Fruit fly (Drosophila melanogaster): Measurements from ENCODE around the gene crn.
A peak's percentile ranks its signal among the peaks of the same experiment; 100 is the strongest.

The crn gene

dm6 chrX:2274704-2275199 lies 25.0 kb upstream of the crn start, which contains the start of gene Grp170 (continued):
- TF ChIP-seq lab (GFP tag; optimal IDR thresholded peaks at IDR 0.05) (peak; percentile 12), chinmo (GFP tag; IDR thresholded peaks at IDR 0.05; ENCODE audit: partially characterized antibody) (peak; percentile 90; the same call in 3 of the 4 replicates), crol (GFP tag; IDR thresholded peaks at IDR 0.05) (peak; percentile 94), nerfin-1 (tag; optimal IDR thresholded peaks at IDR 0.05) (no peak), Hand (GFP tag; optimal IDR thresholded peaks at IDR 0.05) (no peak), MBD-R2 (GFP tag; IDR thresholded peaks at IDR 0.05) (peak; percentile 56; the same call in 1 of the 2 replicates), CG8944 (GFP tag; optimal IDR thresholded peaks at IDR 0.05) (no peak), CG13624 (GFP tag; optimal IDR thresholded peaks at IDR 0.05) (peak; percentile 6), kah (GFP tag; optimal IDR thresholded peaks at IDR 0.05) (no peak), Dek (tag; optimal IDR thresholded peaks at IDR 0.05) (no peak), Med (GFP tag) (peak; percentile 90), CG9215 (GFP tag; IDR thresholded peaks at IDR 0.05) (no peak), CG30020 (tag; optimal IDR thresholded peaks at IDR 0.05) (no peak), CG16815 (GFP tag; optimal IDR thresholded peaks at IDR 0.05) (no peak), klu (GFP tag; IDR thresholded peaks at IDR 0.05) (no peak), Camta (GFP tag; optimal IDR thresholded peaks at IDR 0.05) (no peak), lola (GFP tag; optimal IDR thresholded peaks at IDR 0.05) (no peak), Hmr (GFP tag; optimal IDR thresholded peaks at IDR 0.05) (peak; percentile 31), Myb (GFP tag; optimal IDR thresholded peaks at IDR 0.05) (peak; percentile 48), CG3995 (GFP tag; optimal IDR thresholded peaks at IDR 0.05) (no peak), seq (GFP tag; IDR thresholded peaks at IDR 0.05) (no peak), ems (GFP tag; optimal IDR thresholded peaks at IDR 0.05) (peak; percentile 2), grn (GFP tag; optimal IDR thresholded peaks at IDR 0.05) (peak; percentile 22), Jarid2 (GFP tag; optimal IDR thresholded peaks at IDR 0.05) (no peak), Dll (GFP tag; IDR thresholded peaks at IDR 0.05; ENCODE audit: partially characterized antibody) (peak; percentile 86), Sry-δ (GFP tag; optimal IDR thresholded peaks at IDR 0.05) (peak; percentile 84), zen (tag; optimal IDR thresholded peaks at IDR 0.05) (no peak), CG2678 (tag; optimal IDR thresholded peaks at IDR 0.05) (peak; percentile 12), Dip2 (GFP tag; IDR thresholded peaks at IDR 0.05) (no peak), CG11696 (GFP tag; IDR thresholded peaks at IDR 0.05) (no peak), zfh2 (GFP tag; optimal IDR thresholded peaks at IDR 0.05) (no peak), inv (GFP tag; IDR thresholded peaks at IDR 0.05; ENCODE audit: partially characterized antibody) (peak; percentile 85), CG12299 (tag; optimal IDR thresholded peaks at IDR 0.05) (no peak), ap (GFP tag; IDR thresholded peaks at IDR 0.05) (no peak), repo (GFP tag; optimal IDR thresholded peaks at IDR 0.05) (no peak), E2f1 (GFP tag; IDR thresholded peaks at IDR 0.05) (no peak), Aef1 (GFP tag; IDR thresholded peaks at IDR 0.05) (no peak), bbx (GFP tag; IDR thresholded peaks at IDR 0.05; ENCODE audit: partially characterized antibody) (peak; percentile 92), Sin3A (optimal IDR thresholded peaks at IDR 0.05) (peak; percentile 72), NK7.1 (GFP tag; optimal IDR thresholded peaks at IDR 0.05) (no peak), CG42726 (GFP tag; IDR thresholded peaks at IDR 0.05; ENCODE audit: partially characterized antibody) (peak; percentile 93), mld (GFP tag; IDR thresholded peaks at IDR 0.05; ENCODE audit: partially characterized antibody) (peak; percentile 77; the same call in 2 of the 3 replicates), HLH4C (GFP tag; IDR thresholded peaks at IDR 0.05; ENCODE audit: partially characterized antibody) (peak; percentile 70), Dp (GFP tag; optimal IDR thresholded peaks at IDR 0.05) (peak; percentile 96), CG18262 (tag; optimal IDR thresholded peaks at IDR 0.05) (no peak), CG15514 (GFP tag; optimal IDR thresholded peaks at IDR 0.05) (peak; percentile 82), CG14965 (GFP tag; optimal IDR thresholded peaks at IDR 0.05; ENCODE audit: borderline replicate concordance) (no peak), CG14860 (GFP tag; IDR thresholded peaks at IDR 0.05; ENCODE audit: partially characterized antibody) (peak; percentile 78), NfI (GFP tag; optimal IDR thresholded peaks at IDR 0.05) (no peak), Dref (GFP tag; IDR thresholded peaks at IDR 0.05) (peak; percentile 92)
